In the genomic region with DNA sequence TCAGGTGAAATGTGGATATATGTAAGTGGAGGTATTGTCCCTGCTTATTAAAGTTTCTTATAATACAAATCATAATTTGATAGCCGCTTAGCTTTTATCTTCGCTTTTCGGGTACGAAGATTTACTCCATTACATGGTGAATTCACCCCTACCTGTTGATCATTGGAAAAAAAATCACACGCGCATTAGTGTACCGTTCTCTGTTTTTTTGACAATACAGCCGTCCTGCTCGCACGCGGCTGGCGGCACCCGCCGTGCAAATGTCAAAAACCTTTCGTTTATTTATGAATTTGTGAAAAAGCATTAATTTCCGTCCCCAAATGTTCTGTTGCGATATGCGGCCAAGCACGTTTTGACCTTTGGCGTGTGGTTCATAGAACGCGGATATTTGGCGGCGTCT, we compare ENCODE assay signal across 3 fruit fly cellular contexts.
TF ChIP-seq lines count a peak whose summit lies in the region.

No protein-coding gene starts in this region.

- TF ChIP-seq CTCF in whole organism, embryonic (GFP tag; optimal IDR thresholded peaks at IDR 0.05; lab: Kevin White, UChicago) = no peak

TF ChIP-seq in whole organism, adult, 20 proteins besides CTCF, POLR2A, EP300 and RAD21:
- TF ChIP-seq Hr96 (GFP tag; optimal IDR thresholded peaks at IDR 0.05; lab: Kevin White, UChicago) = no peak
- peak; percentile 77 for TF ChIP-seq pad (GFP tag; optimal IDR thresholded peaks at IDR 0.05; lab: Kevin White, UChicago)
- no peak for TF ChIP-seq CG7101 (tag; optimal IDR thresholded peaks at IDR 0.05; lab: Kevin White, UChicago)

TF ChIP-seq in whole organism, embryonic, 481 proteins besides CTCF, POLR2A, EP300 and RAD21:
- TF ChIP-seq CG10321 (GFP tag; IDR thresholded peaks at IDR 0.05; lab: Robert Waterston, UW) (peak; percentile 45; the same call in 1 of the 2 replicates), GATAe (GFP tag; conservative IDR thresholded peaks at IDR 0.05; lab: Robert Waterston, UW) (no peak), sens (GFP tag; lab: Kevin White, UChicago) (peak; percentile 17)

TF ChIP-seq in whole organism, wandering third instar larva, 38 proteins besides CTCF, POLR2A, EP300 and RAD21:
- TF ChIP-seq sv (GFP tag; optimal IDR thresholded peaks at IDR 0.05; lab: Kevin White, UChicago) (no peak), Rel (GFP tag; optimal IDR thresholded peaks at IDR 0.05; lab: Kevin White, UChicago) (no peak), Rel (tag; optimal IDR thresholded peaks at IDR 0.05; lab: Kevin White, UChicago) (peak; percentile 81)
